Worm (Caenorhabditis elegans) whole organism, late embryonic: ENCODE data around the gene unc-26.

Experiments used
- C08G9.2 ChIP-seq: sonication (generic microtip); optimal IDR thresholded peaks from 2 replicates; lab custom pipeline; 2016; ENCODE audit warnings: mild to moderate bottlenecking, missing genetic modification characterization, moderate library complexity, missing compliant biosample characterization
- K02D7.2 ChIP-seq: sonication (generic microtip); optimal IDR thresholded peaks from 2 replicates; lab custom pipeline; 2017; ENCODE audit warnings: mild to moderate bottlenecking, missing genetic modification characterization, missing compliant biosample characterization
- K09A11.1 ChIP-seq: sonication (generic microtip); optimal IDR thresholded peaks from 2 replicates; lab custom pipeline; 2017; ENCODE audit warnings: antibody characterized with exemption, mild to moderate bottlenecking, missing genetic modification characterization, missing compliant biosample characterization; ENCODE audit not compliant: insufficient read depth
- T23F11.4 ChIP-seq: fragments of 200-800 bp; sonication (Bioruptor generic); optimal IDR thresholded peaks from 2 replicates; lab custom pipeline; 2018; ENCODE audit warnings: mild to moderate bottlenecking, missing genetic modification characterization, missing compliant biosample characterization
- Y22D7AL.16 ChIP-seq: sonication (generic microtip); optimal IDR thresholded peaks from 2 replicates; lab custom pipeline; 2016; ENCODE audit warnings: missing genetic modification characterization, missing compliant biosample characterization
- ceh-19 ChIP-seq: fragments of 200-800 bp; sonication (Bioruptor generic); optimal IDR thresholded peaks from 2 replicates; lab custom pipeline; 2018; ENCODE audit warnings: mild to moderate bottlenecking, missing genetic modification characterization, missing compliant biosample characterization
- ceh-2 ChIP-seq: sonication (generic microtip); optimal IDR thresholded peaks from 2 replicates; lab custom pipeline; 2016; ENCODE audit warnings: missing genotype, missing genetic modification characterization, missing compliant biosample characterization
- ceh-30 ChIP-seq: fragments of 150-350 bp; optimal IDR thresholded peaks from 2 replicates; lab custom pipeline; 2014; ENCODE audit warnings: missing biosample characterization, missing genetic modification characterization
- ceh-31 ChIP-seq: sonication (generic microtip); optimal IDR thresholded peaks from 2 replicates; lab custom pipeline; 2016; ENCODE audit warnings: missing genetic modification characterization, missing compliant biosample characterization
- ceh-45 ChIP-seq: fragments of 200-800 bp; sonication (Bioruptor generic); IDR thresholded peaks from 2 replicates; pipeline ENCODE4 v1.3.6; 2022; ENCODE audit warnings: missing genetic modification reagents, missing genetic modification characterization, missing compliant biosample characterization
- ceh-6 ChIP-seq: fragments of 200-800 bp; sonication (Bioruptor generic); optimal IDR thresholded peaks from 2 replicates; lab custom pipeline; 2018; ENCODE audit warnings: mild to moderate bottlenecking, missing genetic modification characterization, missing compliant biosample characterization
- ceh-9 ChIP-seq: sonication (generic microtip); optimal IDR thresholded peaks from 2 replicates; lab custom pipeline; 2016; ENCODE audit warnings: mild to moderate bottlenecking, missing genetic modification characterization, inconsistent platforms, missing compliant biosample characterization
- che-1 ChIP-seq: sonication (generic microtip); optimal IDR thresholded peaks from 2 replicates; lab custom pipeline; 2016; ENCODE audit warnings: mild to moderate bottlenecking, missing genetic modification characterization, missing compliant biosample characterization
- dve-1 ChIP-seq: sonication (generic microtip); optimal IDR thresholded peaks from 2 replicates; lab custom pipeline; 2017; ENCODE audit warnings: antibody characterized with exemption, mild to moderate bottlenecking, missing genetic modification characterization, missing compliant biosample characterization
- elt-2 ChIP-seq: sonication (generic microtip); optimal IDR thresholded peaks from 2 replicates; lab custom pipeline; 2016; ENCODE audit warnings: missing genetic modification reagents, missing genetic modification characterization, missing compliant biosample characterization
- ets-4 ChIP-seq: sonication (generic microtip); optimal IDR thresholded peaks from 2 replicates; lab custom pipeline; 2016; ENCODE audit warnings: missing genetic modification characterization, missing compliant biosample characterization
- eyg-1 ChIP-seq: sonication (generic microtip); optimal IDR thresholded peaks from 2 replicates; lab custom pipeline; 2016; ENCODE audit warnings: missing genotype, missing genetic modification characterization, missing compliant biosample characterization
- fax-1 ChIP-seq: sonication (generic microtip); optimal IDR thresholded peaks from 2 replicates; lab custom pipeline; 2016; ENCODE audit warnings: missing genotype, missing genetic modification characterization, missing compliant biosample characterization
- fkh-10 ChIP-seq: fragments of 150-350 bp; optimal IDR thresholded peaks from 2 replicates; lab custom pipeline; 2014; ENCODE audit warnings: missing biosample characterization, missing genetic modification reagents, missing genetic modification characterization
- hlh-6 ChIP-seq: sonication (generic microtip); optimal IDR thresholded peaks from 2 replicates; lab custom pipeline; 2016; ENCODE audit warnings: missing genotype, missing genetic modification characterization, missing compliant biosample characterization
- hlh-8 ChIP-seq: sonication (generic microtip); optimal IDR thresholded peaks from 2 replicates; lab custom pipeline; 2016; ENCODE audit warnings: missing genotype, missing genetic modification characterization, missing compliant biosample characterization
- madf-2 ChIP-seq: sonication (generic microtip); optimal IDR thresholded peaks from 2 replicates; lab custom pipeline; 2017; ENCODE audit warnings: missing genetic modification characterization, missing compliant biosample characterization
- mec-3 ChIP-seq: sonication (generic microtip); optimal IDR thresholded peaks from 2 replicates; lab custom pipeline; 2016; ENCODE audit warnings: borderline replicate concordance, missing genetic modification characterization, missing compliant biosample characterization
- nhr-232 ChIP-seq: sonication (generic microtip); optimal IDR thresholded peaks from 2 replicates; lab custom pipeline; 2016; ENCODE audit warnings: missing genetic modification characterization, missing compliant biosample characterization
- odd-2 ChIP-seq: sonication (generic microtip); optimal IDR thresholded peaks from 2 replicates; lab custom pipeline; 2017; ENCODE audit warnings: antibody characterized with exemption, mild to moderate bottlenecking, missing genetic modification characterization, missing compliant biosample characterization
- pax-1 ChIP-seq: fragments of 150-350 bp; optimal IDR thresholded peaks from 2 replicates; lab custom pipeline; 2014; ENCODE audit warnings: missing biosample characterization, missing genetic modification characterization
- pha-4 ChIP-seq: fragments of 150-350 bp; optimal IDR thresholded peaks from 2 replicates; lab custom pipeline; 2018; ENCODE audit warnings: missing biosample characterization, missing genetic modification reagents, missing genetic modification characterization
- pros-1 ChIP-seq: fragments of 150-350 bp; optimal IDR thresholded peaks from 2 replicates; lab custom pipeline; 2014; ENCODE audit warnings: missing biosample characterization, missing genetic modification reagents, missing genetic modification characterization
- ref-2 ChIP-seq: sonication (generic microtip); optimal IDR thresholded peaks from 2 replicates; lab custom pipeline; 2016; ENCODE audit warnings: missing genetic modification characterization, missing compliant biosample characterization
- rnt-1 ChIP-seq: sonication (generic microtip); optimal IDR thresholded peaks from 2 replicates; lab custom pipeline; 2016; ENCODE audit warnings: missing genetic modification characterization, missing compliant biosample characterization
- sdc-2 ChIP-seq: sonication (generic microtip); optimal IDR thresholded peaks from 2 replicates; lab custom pipeline; 2016; ENCODE audit warnings: missing genotype, missing genetic modification characterization, missing compliant biosample characterization
- sox-2 ChIP-seq: fragments of 200-800 bp; sonication (Bioruptor generic); IDR thresholded peaks from 2 replicates; pipeline ENCODE4 v1.3.6; 2022; ENCODE audit warnings: missing genetic modification reagents, missing genetic modification characterization, missing compliant biosample characterization
- ttx-3 ChIP-seq: sonication (generic microtip); optimal IDR thresholded peaks from 2 replicates; lab custom pipeline; 2016; ENCODE audit warnings: missing genetic modification reagents, missing genetic modification characterization, missing compliant biosample characterization
- unc-3 ChIP-seq, 2 experiments: fragments of 200-800 bp in 1 of 2; sonication (Bioruptor generic) in 1 of 2; sonication (generic microtip) in 1 of 2; conservative IDR thresholded peaks in 1 of 2; optimal IDR thresholded peaks in 1 of 2; 2 replicates each; pipeline versions ENCODE4 v1.3.6 to Lab custom; 2016 to 2022; ENCODE audit warnings: missing compliant biosample characterization in 2 of 2, missing genetic modification characterization in 2 of 2, missing genetic modification reagents in 1 of 2
- unc-42 ChIP-seq: sonication (generic microtip); optimal IDR thresholded peaks from 2 replicates; lab custom pipeline; 2016; ENCODE audit warnings: missing genotype, missing genetic modification characterization, missing compliant biosample characterization
- unc-55 ChIP-seq: sonication (generic microtip); optimal IDR thresholded peaks from 2 replicates; lab custom pipeline; 2017; ENCODE audit warnings: missing biosample characterization, missing genetic modification reagents, missing genetic modification characterization

unc-26 gene

ce11 chrIV:13258872-13259271, 13.4 kb downstream of the unc-26 start, which contains the start of gene JC8.16:
Gene JC8.16 (plus strand): TSS chrIV:13259172.
- TF ChIP-seq sdc-2 = no peak
- no peak for TF ChIP-seq unc-55 (GFP tag; lab: Kevin White, UChicago)
- no peak for TF ChIP-seq che-1 (tag; lab: Kevin White, UChicago)
- no peak for TF ChIP-seq nhr-232 (tag; lab: Kevin White, UChicago)
- TF ChIP-seq rnt-1 (tag; lab: Kevin White, UChicago) = no peak
- TF ChIP-seq T23F11.4 = no peak
- TF ChIP-seq ttx-3 (tag; lab: Kevin White, UChicago) = no peak
- TF ChIP-seq unc-3 (GFP tag; conservative IDR thresholded peaks at IDR 0.05; lab: Robert Waterston, UW) = no peak
- TF ChIP-seq unc-3 (tag; optimal IDR thresholded peaks at IDR 0.05; lab: Kevin White, UChicago) = no peak
- no peak for TF ChIP-seq K02D7.2 (tag; lab: Kevin White, UChicago)

ce11 chrIV:13255886-13256285, 16.4 kb downstream of the unc-26 start, which contains the start of gene bus-12:
Gene bus-12 (plus strand): TSS chrIV:13256186.
- TF ChIP-seq nhr-232 (tag; lab: Kevin White, UChicago) = no peak
- no peak for TF ChIP-seq hlh-8
- no peak for TF ChIP-seq ceh-45
- no peak for TF ChIP-seq K09A11.1 (tag; lab: Kevin White, UChicago)
- no peak for TF ChIP-seq ceh-30
- no peak for TF ChIP-seq hlh-6
- no peak for TF ChIP-seq ttx-3 (tag; lab: Kevin White, UChicago)
- TF ChIP-seq C08G9.2 = no peak
- TF ChIP-seq eyg-1 (tag; lab: Kevin White, UChicago) = no peak

ce11 chrIV:13253841-13254240, 18.5 kb downstream of the unc-26 start, which contains the start of gene ttr-45:
Gene ttr-45 (plus strand): TSS chrIV:13254225.
- TF ChIP-seq mec-3 (no peak), elt-2 (tag; lab: Kevin White, UChicago) (peak; percentile 61)

ce11 chrIV:13252211-13252610, 20.1 kb downstream of the unc-26 start, which contains the start of gene ttr-51:
Gene ttr-51 (minus strand): TSS chrIV:13252311.
- no peak for TF ChIP-seq madf-2 (tag; lab: Kevin White, UChicago)
- no peak for TF ChIP-seq fax-1 (tag; lab: Kevin White, UChicago)
- no peak for TF ChIP-seq ceh-31 (tag; lab: Kevin White, UChicago)
- no peak for TF ChIP-seq ceh-9 (tag; lab: Kevin White, UChicago)
- TF ChIP-seq pha-4 = no peak
- no peak for TF ChIP-seq T23F11.4
- TF ChIP-seq C08G9.2 = no peak
- TF ChIP-seq pax-1 (tag; lab: Kevin White, UChicago) = no peak
- no peak for TF ChIP-seq sox-2 (GFP tag; lab: Robert Waterston, UW)
- TF ChIP-seq ceh-30 = no peak
- no peak for TF ChIP-seq ceh-19 (GFP tag; lab: Kevin White, UChicago)
- no peak for TF ChIP-seq Y22D7AL.16 (tag; lab: Kevin White, UChicago)
- TF ChIP-seq ceh-2 (tag; lab: Kevin White, UChicago) = no peak
- no peak for TF ChIP-seq ref-2 (tag; lab: Kevin White, UChicago)
- TF ChIP-seq unc-42 (tag; lab: Kevin White, UChicago) = no peak
- TF ChIP-seq eyg-1 (tag; lab: Kevin White, UChicago) = no peak
- no peak for TF ChIP-seq dve-1
- TF ChIP-seq pros-1 (tag; lab: Kevin White, UChicago) = no peak

ce11 chrIV:13250243-13250642, 22.1 kb downstream of the unc-26 start:
- TF ChIP-seq sox-2 (GFP tag; lab: Robert Waterston, UW) = no peak
- TF ChIP-seq odd-2 (tag; lab: Kevin White, UChicago) = no peak
- TF ChIP-seq fkh-10 (GFP tag; lab: Kevin White, UChicago) = no peak
- TF ChIP-seq pax-1 (tag; lab: Kevin White, UChicago) = no peak
- no peak for TF ChIP-seq C08G9.2
- TF ChIP-seq ceh-6 = no peak
- TF ChIP-seq ets-4 (tag; lab: Kevin White, UChicago) = no peak
- TF ChIP-seq, all 69 proteins: peak for 0
